Fruit fly (Drosophila melanogaster) S2 (cell line): ENCODE data around the gene CG13124.

Source experiments
- CG8478 ChIP-seq: fragments of >200 bp; optimal IDR thresholded peaks from 2 replicates; lab custom pipeline; 2018
- CTCF ChIP-seq, 2 experiments: fragments of >200 bp; optimal IDR thresholded peaks; 2 replicates each; lab custom pipeline; 2018

Gene CG13124

dm6 chr2L:9908468-9908967, at the start of gene CG13124:
TSS of gene CG13124 (minus strand) at chr2L:9908633.
- TF ChIP-seq CG8478 (no peak), CTCF (optimal IDR thresholded peaks at IDR 0.05; lab: Kevin White, UChicago) (no peak)

DNA sequence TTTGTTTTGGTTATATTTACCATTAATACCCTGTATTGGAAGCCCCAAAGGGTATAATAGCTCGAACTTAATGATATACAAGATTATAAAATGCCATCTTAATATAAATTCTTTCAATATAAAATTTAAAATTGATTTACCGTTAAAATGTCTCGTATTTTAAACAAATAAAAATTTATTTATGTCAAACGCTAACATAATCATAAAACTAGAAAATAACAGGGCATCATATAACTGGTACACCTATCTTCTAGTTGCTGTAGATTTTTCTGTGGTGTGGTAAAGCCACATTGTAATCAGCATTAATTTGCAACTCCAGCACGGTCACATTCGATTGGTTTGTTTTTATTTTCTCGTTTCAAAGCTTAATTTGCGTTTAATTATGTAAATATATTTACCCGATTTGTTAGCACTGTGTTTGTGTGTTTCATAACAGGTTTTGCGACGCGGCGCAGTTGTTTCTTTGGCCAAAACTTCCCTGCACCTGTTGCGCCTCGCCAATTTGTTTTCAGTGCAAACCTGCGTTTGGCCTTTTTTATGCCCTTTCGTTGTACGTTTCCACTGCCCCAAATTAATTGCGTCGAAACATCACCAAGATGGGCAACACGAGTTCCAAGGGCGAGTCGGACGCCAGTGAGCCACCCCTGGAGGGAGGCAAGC, 48.7 kb upstream of the CG13124 start, which contains the start of the genes CG4658 and CG5846:
Gene CG4658, plus strand, starts transcription at position 140 of the 660 bp plus-strand sequence.
Gene CG5846, minus strand, starts transcription at position 245 of the 660 bp plus-strand sequence.
- no peak for TF ChIP-seq CTCF (optimal IDR thresholded peaks at IDR 0.05; lab: Kevin White, UChicago)
- no peak for TF ChIP-seq CG8478

DNA sequence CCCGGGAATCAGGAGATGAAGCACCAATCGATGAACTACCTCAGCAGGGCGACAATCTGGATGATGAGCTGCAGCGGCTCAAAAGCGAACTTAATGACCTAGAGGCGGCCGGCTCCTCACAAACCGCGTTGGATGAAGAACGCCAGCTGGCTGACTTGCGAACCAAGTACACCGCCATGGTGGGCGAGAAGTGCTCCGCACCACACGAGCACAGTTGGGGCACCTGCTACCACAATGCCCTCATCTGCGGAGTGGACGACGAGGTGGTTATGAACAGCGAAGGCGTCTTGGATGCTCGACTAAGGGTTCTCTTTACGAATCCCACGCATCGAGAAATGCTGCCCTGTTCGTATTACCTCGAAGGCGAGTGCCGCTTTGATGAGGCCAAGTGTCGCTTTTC, 46.3 kb upstream of the CG13124 start:
- no peak for TF ChIP-seq CG8478
- TF ChIP-seq CTCF (optimal IDR thresholded peaks at IDR 0.05; lab: Kevin White, UChicago): no peak

DNA sequence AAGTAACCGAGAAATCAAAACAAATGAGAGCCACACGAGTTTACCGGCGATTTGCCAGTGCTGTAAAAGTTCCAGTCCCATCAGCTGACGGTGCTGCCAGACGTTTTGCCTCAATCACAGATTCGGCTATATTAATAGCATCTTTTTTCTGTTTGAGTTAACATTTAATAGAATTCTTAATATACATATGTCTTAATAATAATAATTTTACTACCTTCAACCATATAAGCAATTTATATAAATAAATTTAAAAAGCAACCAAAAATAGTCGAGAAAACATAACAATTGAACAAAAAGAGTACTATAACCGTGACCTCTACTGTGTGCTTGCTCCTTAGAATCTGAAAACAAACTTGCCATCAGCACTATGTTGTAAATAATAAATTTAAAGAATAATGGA, 45.7 kb upstream of the CG13124 start, which contains the start of the genes CG13126 and CG4709:
Gene CG13126, minus strand, starts transcription at position 63 of the 400 bp plus-strand sequence.
Gene CG4709, plus strand, starts transcription at position 207 of the 400 bp plus-strand sequence.
- TF ChIP-seq CG8478: no peak
- TF ChIP-seq CTCF (optimal IDR thresholded peaks at IDR 0.05; lab: Kevin White, UChicago): no peak

dm6 chr2L:9949178-9950062, 41.0 kb upstream of the CG13124 start:
- TF ChIP-seq CTCF (optimal IDR thresholded peaks at IDR 0.05; lab: Kevin White, UChicago): no peak
- TF ChIP-seq CG8478: no peak

- no peak for TF ChIP-seq CTCF (optimal IDR thresholded peaks at IDR 0.05; lab: Kevin White, UChicago)
- no peak for TF ChIP-seq CG8478
Observed at dm6 chr2L:9948520-9948858, 40.1 kb upstream of the CG13124 start.

DNA sequence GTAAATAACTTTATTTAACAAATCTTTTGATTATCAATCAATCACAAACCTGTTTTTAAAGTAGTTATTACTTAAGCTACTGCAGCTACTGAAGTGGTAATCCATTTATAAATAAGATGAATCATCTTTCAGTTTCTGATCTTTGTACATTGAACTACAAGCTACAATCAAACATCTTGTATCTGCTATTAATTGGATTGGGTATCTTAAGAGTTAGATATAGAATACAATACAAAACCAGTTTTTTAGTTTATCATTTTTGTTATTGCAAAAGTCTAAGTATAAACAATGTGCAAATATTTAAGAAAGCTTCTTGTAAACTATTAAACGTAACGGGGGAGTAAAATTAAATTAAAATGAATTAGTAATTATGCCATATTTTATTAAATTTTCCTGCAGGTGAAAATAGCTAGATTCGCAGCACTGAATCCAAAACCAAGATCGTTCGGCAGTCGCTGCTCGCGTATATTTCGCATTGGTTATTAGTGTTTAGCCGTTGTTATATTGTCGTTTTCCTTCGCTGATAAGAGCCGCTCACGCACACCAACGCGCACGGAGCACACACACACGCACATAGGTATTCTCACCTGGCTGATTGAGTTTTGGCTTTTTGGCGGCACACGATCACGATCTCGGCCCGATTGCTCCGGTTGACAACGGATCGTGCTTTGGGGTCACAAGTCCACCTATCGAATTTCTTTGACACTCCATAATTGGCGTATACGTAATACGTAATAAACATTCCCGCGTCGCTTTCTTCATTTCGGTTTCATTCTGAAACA, 39.5 kb upstream of the CG13124 start:
- TF ChIP-seq CTCF (optimal IDR thresholded peaks at IDR 0.05; lab: Kevin White, UChicago) (no peak), CG8478 (no peak)

DNA sequence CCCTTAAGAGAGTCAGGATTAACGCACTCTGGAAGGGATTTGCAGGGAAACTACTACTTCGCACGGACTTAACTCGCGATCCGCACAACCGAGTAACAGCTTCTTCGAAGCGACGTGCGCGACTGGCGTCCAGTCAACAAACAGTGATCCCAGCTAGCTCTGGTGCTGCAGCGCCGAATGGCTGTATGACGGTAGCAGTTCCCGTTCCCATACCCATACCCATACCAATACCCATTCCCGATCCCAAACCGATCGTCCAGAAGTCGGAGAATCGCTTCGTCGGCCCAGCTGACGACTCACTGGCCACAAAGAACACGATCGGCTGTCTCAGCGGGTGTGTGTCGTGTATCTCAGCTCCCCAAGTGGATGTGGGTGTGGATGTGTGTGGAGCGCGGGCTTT, 38.8 kb upstream of the CG13124 start, which contains the start of gene CG5853:
Gene CG5853, minus strand, starts transcription at position 384 of the 400 bp plus-strand sequence.
- no peak for TF ChIP-seq CG8478
- no peak for TF ChIP-seq CTCF (optimal IDR thresholded peaks at IDR 0.05; lab: Kevin White, UChicago)

- TF ChIP-seq CTCF (optimal IDR thresholded peaks at IDR 0.05; lab: Kevin White, UChicago) (no peak), CG8478 (no peak)
Observed at dm6 chr2L:9946051-9946450, 37.6 kb upstream of the CG13124 start.

dm6 chr2L:9945086-9945485, 36.7 kb upstream of the CG13124 start:
- TF ChIP-seq CG8478 (no peak), CTCF (optimal IDR thresholded peaks at IDR 0.05; lab: Kevin White, UChicago) (no peak)

DNA sequence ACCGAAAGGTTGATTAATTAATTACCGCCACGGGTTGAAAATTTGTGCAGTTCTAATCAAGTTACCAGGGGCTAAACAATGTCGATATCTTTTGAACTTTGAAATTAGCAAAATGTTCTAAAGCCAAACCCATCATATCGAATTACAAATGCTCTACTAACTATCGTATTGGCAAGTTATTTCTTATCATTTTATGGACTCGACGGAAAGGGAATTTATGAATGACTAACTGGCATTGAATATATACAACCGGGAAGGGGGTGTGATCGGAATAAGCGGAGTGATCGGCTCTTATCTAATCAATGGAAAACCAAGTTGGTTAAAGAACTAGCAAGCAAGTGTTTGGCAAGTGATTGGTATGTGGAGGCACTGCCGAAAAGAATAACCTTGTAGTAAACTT, 35.1 kb upstream of the CG13124 start:
- TF ChIP-seq CG8478 (no peak), CTCF (optimal IDR thresholded peaks at IDR 0.05; lab: Kevin White, UChicago) (no peak)

DNA sequence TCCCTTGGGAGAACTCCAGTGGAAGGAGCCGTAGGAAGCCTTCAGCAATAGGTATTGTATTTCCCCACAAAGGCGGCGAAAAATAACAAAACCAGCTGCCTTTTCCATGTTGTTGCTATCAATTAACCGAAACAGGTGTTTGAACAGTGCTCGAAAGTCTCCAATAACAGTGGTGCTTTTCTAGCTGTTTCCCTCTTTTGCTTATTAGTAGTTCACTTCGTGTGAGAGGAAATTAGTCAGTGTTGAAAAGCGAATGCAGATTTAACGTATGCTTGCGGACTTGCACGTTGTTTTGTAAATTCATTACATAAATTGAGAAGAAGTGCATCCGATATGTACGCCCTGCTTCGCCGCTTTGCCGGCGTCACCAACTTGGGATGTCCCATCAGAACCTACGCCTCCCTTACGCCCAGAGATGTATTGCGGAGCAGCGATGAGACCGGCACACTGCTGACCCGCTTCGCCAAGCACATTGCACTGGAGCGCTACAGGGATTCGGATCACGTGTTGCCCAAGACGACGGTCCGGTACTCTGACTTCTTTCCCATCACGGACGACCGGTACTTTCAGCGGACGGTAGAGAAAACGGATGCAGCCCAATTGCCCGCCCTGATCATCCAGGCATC, 30.3 kb upstream of the CG13124 start, which contains the start of the genes Datp and CG4619:
Gene Datp, minus strand, starts transcription at position 160 of the 626 bp plus-strand sequence.
Gene CG4619, plus strand, starts transcription at position 233 of the 626 bp plus-strand sequence.
- TF ChIP-seq CG8478: no peak
- TF ChIP-seq CTCF (optimal IDR thresholded peaks at IDR 0.05; lab: Kevin White, UChicago): no peak

DNA sequence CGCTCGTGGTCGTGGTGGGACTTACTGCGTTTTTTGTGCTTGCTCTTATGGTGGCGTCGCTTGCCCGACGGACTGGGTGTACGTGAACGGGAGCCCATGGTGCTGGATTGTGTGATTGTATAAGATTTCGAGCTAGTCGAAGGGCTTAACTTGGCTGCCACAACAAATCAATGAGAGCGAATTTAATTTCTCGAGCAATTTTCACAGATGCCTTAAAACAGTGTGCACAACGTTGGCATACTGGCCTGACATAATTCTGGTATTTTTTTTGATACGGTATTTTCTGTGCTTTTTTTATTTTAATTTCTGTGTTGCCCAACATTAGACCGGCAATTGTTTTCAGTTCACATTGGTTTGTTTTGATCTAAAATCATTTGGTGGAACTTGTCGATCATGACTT, 29.5 kb upstream of the CG13124 start, which contains the start of gene Arglu1:
Gene Arglu1, minus strand, starts transcription at position 227 of the 400 bp plus-strand sequence.
- no peak for TF ChIP-seq CTCF (optimal IDR thresholded peaks at IDR 0.05; lab: Kevin White, UChicago)
- no peak for TF ChIP-seq CG8478

DNA sequence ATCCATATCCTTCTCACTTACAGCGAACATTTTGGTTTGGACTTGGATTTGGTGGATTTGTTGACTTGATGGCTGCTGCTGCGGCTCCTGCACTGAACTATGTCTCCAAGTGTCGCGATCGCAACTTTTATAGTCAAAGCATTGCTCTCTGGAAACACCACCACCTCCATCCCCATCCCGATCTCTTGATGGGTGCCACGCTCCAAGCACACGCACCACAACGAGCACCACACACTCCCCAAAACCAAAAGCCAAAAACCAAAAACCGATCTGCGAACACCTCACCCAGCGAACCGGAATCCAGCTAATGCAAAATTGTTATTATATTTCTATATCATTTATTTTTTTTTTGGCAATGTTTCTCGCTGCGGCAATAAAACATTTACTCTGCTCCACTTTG, 24.6 kb upstream of the CG13124 start, which contains the start of gene Cpr30F:
Gene Cpr30F, minus strand, starts transcription at position 101 of the 400 bp plus-strand sequence.
- TF ChIP-seq CTCF (optimal IDR thresholded peaks at IDR 0.05; lab: Kevin White, UChicago) (no peak), CG8478 (no peak)
